Worm (Caenorhabditis elegans): ENCODE data around the gene C07A12.18.

- TF ChIP-seq snpc-1.1 (tag; optimal IDR thresholded peaks at IDR 0.05; ENCODE audit: insufficient read depth) (no peak), B0261.1 (tag; optimal IDR thresholded peaks at IDR 0.05) (no peak), snpc-1.3 (tag; optimal IDR thresholded peaks at IDR 0.05; ENCODE audit: insufficient read depth) (no peak), ztf-18 (tag; optimal IDR thresholded peaks at IDR 0.05) (no peak), nhr-179 (tag; optimal IDR thresholded peaks at IDR 0.05) (no peak), hlh-26 (GFP tag; conservative IDR thresholded peaks at IDR 0.05) (no peak), nhr-90 (tag; optimal IDR thresholded peaks at IDR 0.05) (no peak), fkh-3 (tag; optimal IDR thresholded peaks at IDR 0.05) (no peak), nhr-120 (GFP tag; IDR thresholded peaks at IDR 0.05) (no peak), F49E8.2 (tag; optimal IDR thresholded peaks at IDR 0.05; ENCODE audit: insufficient read depth) (no peak)
These were observed 28.5 kb downstream of the C07A12.18 start for ce11 chrX:4521166-4521565.
